Worm (Caenorhabditis elegans) whole organism, late embryonic: ENCODE results near the gene sgnh-1.

Experiments
- C38D4.7 ChIP-seq: fragments of 200-800 bp; sonication (Bioruptor generic); optimal IDR thresholded peaks from 2 replicates; lab custom pipeline; 2018; ENCODE audit warnings: mild to moderate bottlenecking, missing genetic modification characterization, moderate library complexity, missing compliant biosample characterization
- ceh-14 ChIP-seq: sonication (generic microtip); optimal IDR thresholded peaks from 2 replicates; lab custom pipeline; 2016; ENCODE audit warnings: missing genotype, missing genetic modification characterization, missing compliant biosample characterization
- ceh-19 ChIP-seq: fragments of 200-800 bp; sonication (Bioruptor generic); optimal IDR thresholded peaks from 2 replicates; lab custom pipeline; 2018; ENCODE audit warnings: mild to moderate bottlenecking, missing genetic modification characterization, missing compliant biosample characterization
- ceh-6 ChIP-seq: fragments of 200-800 bp; sonication (Bioruptor generic); optimal IDR thresholded peaks from 2 replicates; lab custom pipeline; 2018; ENCODE audit warnings: mild to moderate bottlenecking, missing genetic modification characterization, missing compliant biosample characterization
- che-1 ChIP-seq: sonication (generic microtip); optimal IDR thresholded peaks from 2 replicates; lab custom pipeline; 2016; ENCODE audit warnings: mild to moderate bottlenecking, missing genetic modification characterization, missing compliant biosample characterization
- dmd-4 ChIP-seq: sonication (generic microtip); optimal IDR thresholded peaks from 2 replicates; lab custom pipeline; 2016; ENCODE audit warnings: borderline replicate concordance, missing genetic modification characterization, missing compliant biosample characterization
- elt-2 ChIP-seq: sonication (generic microtip); optimal IDR thresholded peaks from 2 replicates; lab custom pipeline; 2016; ENCODE audit warnings: missing genetic modification reagents, missing genetic modification characterization, missing compliant biosample characterization
- hlh-6 ChIP-seq: sonication (generic microtip); optimal IDR thresholded peaks from 2 replicates; lab custom pipeline; 2016; ENCODE audit warnings: missing genotype, missing genetic modification characterization, missing compliant biosample characterization
- lin-11 ChIP-seq: fragments of 200-800 bp; sonication (Bioruptor generic); optimal IDR thresholded peaks from 2 replicates; lab custom pipeline; 2018; ENCODE audit warnings: mild to moderate bottlenecking, missing genetic modification characterization, missing compliant biosample characterization
- mec-3 ChIP-seq: sonication (generic microtip); optimal IDR thresholded peaks from 2 replicates; lab custom pipeline; 2016; ENCODE audit warnings: borderline replicate concordance, missing genetic modification characterization, missing compliant biosample characterization
- pag-3 ChIP-seq: sonication (generic microtip); optimal IDR thresholded peaks from 2 replicates; lab custom pipeline; 2016; ENCODE audit warnings: missing compliant biosample characterization, missing genetic modification characterization, borderline replicate concordance
- sox-4 ChIP-seq: sonication (generic microtip); optimal IDR thresholded peaks from 2 replicates; lab custom pipeline; 2017; ENCODE audit warnings: mild to moderate bottlenecking, missing genetic modification characterization, inconsistent platforms, missing compliant biosample characterization
- tbx-2 ChIP-seq: sonication (generic microtip); optimal IDR thresholded peaks from 2 replicates; lab custom pipeline; 2016; ENCODE audit warnings: missing genetic modification characterization, missing compliant biosample characterization
- ttx-3 ChIP-seq: sonication (generic microtip); optimal IDR thresholded peaks from 2 replicates; lab custom pipeline; 2016; ENCODE audit warnings: missing genetic modification reagents, missing genetic modification characterization, missing compliant biosample characterization

- TF ChIP-seq ceh-19 (no peak), mec-3 (no peak), sox-4 (tag; lab: Kevin White, UChicago) (no peak), lin-11 (no peak), che-1 (tag; lab: Kevin White, UChicago) (no peak), ttx-3 (tag; lab: Kevin White, UChicago) (no peak), tbx-2 (tag; lab: Kevin White, UChicago) (no peak), hlh-6 (tag; lab: Kevin White, UChicago) (no peak), pag-3 (tag; lab: Kevin White, UChicago) (no peak), elt-2 (tag; lab: Kevin White, UChicago) (no peak), ceh-14 (tag; lab: Kevin White, UChicago) (no peak), dmd-4 (tag; lab: Kevin White, UChicago) (no peak), ceh-6 (GFP tag; lab: Kevin White, UChicago) (no peak), C38D4.7 (GFP tag; lab: Kevin White, UChicago) (no peak)
These were observed 23.4 kb downstream of the sgnh-1 start, which contains the start of gene str-156 for ce11 chrIV:4913090-4913489.
